Worm (Caenorhabditis elegans) whole organism, midembryonic: ENCODE results near the gene F55B11.6.

Experiments
- med-1 ChIP-seq: sonication (generic microtip); optimal IDR thresholded peaks from 2 replicates; lab custom pipeline; 2017; ENCODE audit warnings: missing genetic modification characterization, mild to moderate bottlenecking, missing compliant biosample characterization, antibody characterized with exemption, missing genetic modification reagents; ENCODE audit not compliant: insufficient read depth
- ref-1 ChIP-seq: fragments of 200-800 bp; sonication (Bioruptor generic); conservative IDR thresholded peaks from 2 replicates; pipeline ENCODE4 v1.3.6; 2022; ENCODE audit warnings: missing genetic modification reagents, missing genetic modification characterization, missing compliant biosample characterization
- tab-1 ChIP-seq: fragments of 200-800 bp; sonication (Bioruptor generic); IDR thresholded peaks from 2 replicates; pipeline ENCODE4 v1.3.6; 2022; ENCODE audit warnings: missing genetic modification characterization, missing compliant biosample characterization
- ztf-23 ChIP-seq: fragments of 200-800 bp; sonication (Bioruptor generic); IDR thresholded peaks from 2 replicates; pipeline ENCODE4 v1.3.6; 2022; ENCODE audit warnings: missing genetic modification reagents, missing genetic modification characterization, missing compliant biosample characterization
- ztf-29 ChIP-seq: fragments of 200-800 bp; sonication (Bioruptor generic); IDR thresholded peaks from 2 replicates; pipeline ENCODE4 v1.3.6; 2022; ENCODE audit warnings: missing genetic modification reagents, missing genetic modification characterization, missing compliant biosample characterization

ce11 chrIV:14423194-14423593 lies 6.2 kb upstream of the F55B11.6 start, which contains the start of gene F55B11.2:
- TF ChIP-seq med-1 (GFP tag; lab: Kevin White, UChicago) (no peak), tab-1 (GFP tag; lab: Robert Waterston, UW) (no peak), ztf-29 (no peak), ref-1 (GFP tag; lab: Robert Waterston, UW) (no peak), ztf-23 (GFP tag; lab: Robert Waterston, UW) (no peak)
